Worm (Caenorhabditis elegans) whole organism, L4/young adult: Measurements from ENCODE around the gene C31B8.12.

Experiments used
- W03F9.2 ChIP-seq: fragments of 150-350 bp; optimal IDR thresholded peaks from 2 replicates; lab custom pipeline; 2014; ENCODE audit warnings: missing biosample characterization, missing genetic modification characterization
- dao-5 ChIP-seq: sonication (generic microtip); optimal IDR thresholded peaks from 2 replicates; lab custom pipeline; 2016; ENCODE audit warnings: missing genotype, missing genetic modification characterization, moderate library complexity, missing compliant biosample characterization

DNA sequence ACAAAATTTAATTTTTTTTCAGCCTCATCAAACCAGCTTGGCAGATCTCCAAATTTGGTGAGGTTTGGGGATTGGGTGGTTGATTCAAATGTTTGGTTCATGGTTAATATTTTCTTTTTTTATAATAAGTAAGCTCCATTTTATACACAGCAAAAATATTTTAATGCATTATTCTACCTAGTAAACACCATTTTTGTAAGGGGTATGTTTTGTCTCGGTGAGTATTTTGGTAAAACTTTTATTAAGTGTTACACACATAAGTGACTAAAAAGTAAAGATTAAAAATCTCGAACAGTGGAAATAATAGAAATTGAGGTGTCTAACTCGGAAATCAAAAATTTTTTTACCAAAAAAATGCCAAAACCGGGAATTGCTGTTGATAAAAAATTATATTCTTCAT, 38.8 kb downstream of the C31B8.12 start, which contains the start of gene srw-4:
- TF ChIP-seq W03F9.2 (tag; lab: Kevin White, UChicago): no peak
- no peak for TF ChIP-seq dao-5 (tag; lab: Kevin White, UChicago)
